Fruit fly (Drosophila melanogaster) whole organism, adult: Measurements from ENCODE around the gene CG15818.

Experiments
- CG12768 ChIP-seq: fragments of 200-800 bp; sonication (Bioruptor generic); optimal IDR thresholded peaks from 2 replicates; lab custom pipeline; 2017; ENCODE audit warnings: missing biosample characterization, missing genetic modification characterization, mild to moderate bottlenecking, moderate library complexity, missing genetic modification reagents
- CG14711 ChIP-seq: fragments of 200-800 bp; sonication (Bioruptor generic); optimal IDR thresholded peaks from 2 replicates; lab custom pipeline; 2018; ENCODE audit warnings: missing biosample characterization, mild to moderate bottlenecking, missing genetic modification characterization, moderate library complexity
- CG33017 ChIP-seq: fragments of 200-800 bp; sonication (Bioruptor generic); optimal IDR thresholded peaks from 2 replicates; lab custom pipeline; 2018; ENCODE audit warnings: missing biosample characterization, mild to moderate bottlenecking, missing genetic modification characterization, moderate library complexity
- CG5204 ChIP-seq: fragments of 200-800 bp; sonication (Bioruptor generic); optimal IDR thresholded peaks from 2 replicates; lab custom pipeline; 2016; ENCODE audit warnings: missing biosample characterization, missing genetic modification characterization
- CG7045 ChIP-seq: fragments of 200-800 bp; sonication (Bioruptor generic); optimal IDR thresholded peaks from 2 replicates; lab custom pipeline; 2017; ENCODE audit warnings: missing biosample characterization, mild to moderate bottlenecking, missing genetic modification characterization
- CG7101 ChIP-seq: fragments of 200-800 bp; sonication (Bioruptor generic); optimal IDR thresholded peaks from 2 replicates; lab custom pipeline; 2018; ENCODE audit warnings: missing biosample characterization, mild to moderate bottlenecking, missing genetic modification characterization, moderate library complexity
- Clk ChIP-seq: fragments of 200-800 bp; sonication (Bioruptor generic); optimal IDR thresholded peaks from 2 replicates; lab custom pipeline; 2017; ENCODE audit warnings: missing biosample characterization, missing genetic modification characterization
- Hr96 ChIP-seq: fragments of 200-800 bp; sonication (Bioruptor generic); optimal IDR thresholded peaks from 2 replicates; lab custom pipeline; 2016; ENCODE audit warnings: missing biosample characterization, missing genetic modification characterization
- cic ChIP-seq: fragments of 200-800 bp; sonication (Bioruptor generic); optimal IDR thresholded peaks from 2 replicates; lab custom pipeline; 2017; ENCODE audit warnings: missing biosample characterization, mild to moderate bottlenecking, missing genetic modification characterization, moderate library complexity
- cnc ChIP-seq, 2 experiments: fragments of >200 bp; optimal IDR thresholded peaks; 2 replicates each; lab custom pipeline; 2017
- kay ChIP-seq: fragments of 200-800 bp; sonication (Bioruptor generic); peaks from one replicate; lab custom pipeline; 2016; ENCODE audit warnings: missing biosample characterization, missing genetic modification characterization, borderline replicate concordance
- toe ChIP-seq: fragments of 200-800 bp; sonication (Bioruptor generic); optimal IDR thresholded peaks from 2 replicates; lab custom pipeline; 2016; ENCODE audit warnings: missing biosample characterization, missing genetic modification characterization

DNA sequence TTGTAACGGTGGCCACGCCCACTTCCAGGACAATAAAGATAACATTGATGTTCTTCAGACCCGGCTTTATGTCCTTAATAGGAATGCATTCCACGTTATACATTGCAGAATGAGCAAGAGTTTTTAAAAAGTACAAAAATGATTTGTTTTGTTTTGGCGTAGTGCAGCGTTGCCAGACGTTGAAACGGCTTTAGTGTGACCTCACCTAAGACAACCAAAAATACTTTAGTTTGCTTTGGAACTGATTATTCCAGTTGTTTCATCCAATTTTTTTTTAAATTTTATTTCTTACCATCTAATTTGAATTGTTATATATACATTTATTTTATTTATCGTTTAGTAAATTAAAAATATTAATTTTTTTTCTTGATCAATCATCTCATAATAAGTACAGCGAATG, 1.1 kb upstream of the CG15818 start, which contains the start of gene CG5181:
- no peak for TF ChIP-seq toe (GFP tag; lab: Kevin White, UChicago)
- no peak for TF ChIP-seq CG12768
- TF ChIP-seq CG14711 (tag; lab: Kevin White, UChicago), result no peak
- TF ChIP-seq CG5204, result no peak
- no peak for TF ChIP-seq CG7101 (tag; lab: Kevin White, UChicago)
- no peak for TF ChIP-seq kay (GFP tag; lab: Kevin White, UChicago)
- no peak for TF ChIP-seq Clk (GFP tag; lab: Kevin White, UChicago)
- no peak for TF ChIP-seq CG7045 (GFP tag; lab: Kevin White, UChicago)
- no peak for TF ChIP-seq Hr96 (GFP tag; lab: Kevin White, UChicago)
- TF ChIP-seq CG33017, result no peak
- no peak for TF ChIP-seq cnc (optimal IDR thresholded peaks at IDR 0.05; lab: Kevin White, UChicago)
- TF ChIP-seq cic (GFP tag; lab: Kevin White, UChicago), result no peak
